Fruit fly (Drosophila melanogaster) whole organism, adult: ENCODE results near the gene Traf6.
A peak's percentile ranks its signal among the peaks of the same experiment; 100 is the strongest.

Experiments used
- CG11617 ChIP-seq: fragments of 200-800 bp; sonication (Bioruptor generic); optimal IDR thresholded peaks from 2 replicates; lab custom pipeline; 2017; ENCODE audit warnings: mild to moderate bottlenecking, missing biosample characterization, missing genetic modification reagents, missing genetic modification characterization
- CG12768 ChIP-seq: fragments of 200-800 bp; sonication (Bioruptor generic); optimal IDR thresholded peaks from 2 replicates; lab custom pipeline; 2017; ENCODE audit warnings: missing biosample characterization, missing genetic modification characterization, mild to moderate bottlenecking, moderate library complexity, missing genetic modification reagents
- CG14711 ChIP-seq: fragments of 200-800 bp; sonication (Bioruptor generic); optimal IDR thresholded peaks from 2 replicates; lab custom pipeline; 2018; ENCODE audit warnings: missing biosample characterization, mild to moderate bottlenecking, missing genetic modification characterization, moderate library complexity
- CG1620 ChIP-seq: fragments of 200-800 bp; sonication (Bioruptor generic); optimal IDR thresholded peaks from 2 replicates; lab custom pipeline; 2016; ENCODE audit warnings: missing biosample characterization, missing genetic modification characterization
- CG33017 ChIP-seq: fragments of 200-800 bp; sonication (Bioruptor generic); optimal IDR thresholded peaks from 2 replicates; lab custom pipeline; 2018; ENCODE audit warnings: missing biosample characterization, mild to moderate bottlenecking, missing genetic modification characterization, moderate library complexity
- CG5204 ChIP-seq: fragments of 200-800 bp; sonication (Bioruptor generic); optimal IDR thresholded peaks from 2 replicates; lab custom pipeline; 2016; ENCODE audit warnings: missing biosample characterization, missing genetic modification characterization
- CG7045 ChIP-seq: fragments of 200-800 bp; sonication (Bioruptor generic); optimal IDR thresholded peaks from 2 replicates; lab custom pipeline; 2017; ENCODE audit warnings: missing biosample characterization, mild to moderate bottlenecking, missing genetic modification characterization
- CG7101 ChIP-seq: fragments of 200-800 bp; sonication (Bioruptor generic); optimal IDR thresholded peaks from 2 replicates; lab custom pipeline; 2018; ENCODE audit warnings: missing biosample characterization, mild to moderate bottlenecking, missing genetic modification characterization, moderate library complexity
- Clk ChIP-seq: fragments of 200-800 bp; sonication (Bioruptor generic); optimal IDR thresholded peaks from 2 replicates; lab custom pipeline; 2017; ENCODE audit warnings: missing biosample characterization, missing genetic modification characterization
- Crg-1 ChIP-seq: fragments of 200-800 bp; sonication (Bioruptor generic); optimal IDR thresholded peaks from 2 replicates; lab custom pipeline; 2016; ENCODE audit warnings: missing biosample characterization, missing genetic modification characterization
- Hr96 ChIP-seq: fragments of 200-800 bp; sonication (Bioruptor generic); optimal IDR thresholded peaks from 2 replicates; lab custom pipeline; 2016; ENCODE audit warnings: missing biosample characterization, missing genetic modification characterization
- Mnt ChIP-seq: fragments of 200-800 bp; sonication (Bioruptor generic); optimal IDR thresholded peaks from 2 replicates; lab custom pipeline; 2016; ENCODE audit warnings: missing biosample characterization, mild to moderate bottlenecking, missing genetic modification characterization
- bab1 ChIP-seq: fragments of 200-800 bp; sonication (Bioruptor generic); optimal IDR thresholded peaks from 3 replicates; lab custom pipeline; 2019; ENCODE audit warnings: missing biosample characterization, mild to moderate bottlenecking, missing genetic modification characterization, moderate library complexity
- cic ChIP-seq: fragments of 200-800 bp; sonication (Bioruptor generic); optimal IDR thresholded peaks from 2 replicates; lab custom pipeline; 2017; ENCODE audit warnings: missing biosample characterization, mild to moderate bottlenecking, missing genetic modification characterization, moderate library complexity
- cnc ChIP-seq, 2 experiments: fragments of >200 bp; optimal IDR thresholded peaks; 2 replicates each; lab custom pipeline; 2017
- kay ChIP-seq: fragments of 200-800 bp; sonication (Bioruptor generic); peaks from one replicate; lab custom pipeline; 2016; ENCODE audit warnings: missing biosample characterization, missing genetic modification characterization, borderline replicate concordance
- ovo ChIP-seq: fragments of 200-800 bp; sonication (Bioruptor generic); optimal IDR thresholded peaks from 2 replicates; lab custom pipeline; 2016; ENCODE audit warnings: missing biosample characterization, missing genetic modification characterization
- pad ChIP-seq: fragments of 200-800 bp; sonication (Bioruptor generic); optimal IDR thresholded peaks from 3 replicates; lab custom pipeline; 2017; ENCODE audit warnings: missing biosample characterization, missing genetic modification characterization, mild to moderate bottlenecking, moderate library complexity, missing genetic modification reagents
- tj ChIP-seq: fragments of 200-800 bp; sonication (Bioruptor generic); optimal IDR thresholded peaks from 3 replicates; lab custom pipeline; 2017; ENCODE audit warnings: missing biosample characterization, mild to moderate bottlenecking, missing genetic modification characterization, moderate library complexity
- toe ChIP-seq: fragments of 200-800 bp; sonication (Bioruptor generic); optimal IDR thresholded peaks from 2 replicates; lab custom pipeline; 2016; ENCODE audit warnings: missing biosample characterization, missing genetic modification characterization

The Traf6 gene

DNA sequence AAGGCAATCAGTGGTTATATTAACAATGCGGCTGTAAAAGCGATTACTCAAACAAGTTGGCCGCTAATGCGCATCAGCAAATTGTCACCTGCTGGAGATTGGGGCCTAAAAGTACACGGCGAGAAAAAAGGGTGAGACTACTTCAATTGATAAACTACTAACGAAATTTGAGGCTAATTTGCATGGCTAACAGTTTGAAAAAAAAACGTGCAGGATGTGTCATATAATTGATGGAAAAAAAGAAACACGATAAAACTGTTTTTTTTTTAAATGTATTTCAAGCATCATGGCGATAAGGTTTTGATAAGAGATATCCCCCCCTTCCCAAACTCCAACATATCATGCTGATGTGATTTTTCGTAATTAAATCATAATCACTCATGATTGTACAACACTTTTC lies 44.5 kb downstream of the Traf6 start:
- TF ChIP-seq CG1620 (GFP tag; lab: Kevin White, UChicago): no peak
- no peak for TF ChIP-seq Crg-1 (GFP tag; lab: Kevin White, UChicago)
- TF ChIP-seq CG11617 (GFP tag; lab: Kevin White, UChicago): peak; percentile 64
- TF ChIP-seq kay (GFP tag; lab: Kevin White, UChicago): no peak
- no peak for TF ChIP-seq CG33017 (tag; lab: Kevin White, UChicago)
- TF ChIP-seq ovo (GFP tag; lab: Kevin White, UChicago): no peak
- TF ChIP-seq cic: no peak
- no peak for TF ChIP-seq bab1
- no peak for TF ChIP-seq Clk
- TF ChIP-seq toe (GFP tag; lab: Kevin White, UChicago): no peak
- peak; percentile 34 for TF ChIP-seq CG5204 (GFP tag; lab: Kevin White, UChicago)
- TF ChIP-seq cnc (optimal IDR thresholded peaks at IDR 0.05; lab: Kevin White, UChicago): no peak
- TF ChIP-seq tj (GFP tag; lab: Kevin White, UChicago): peak; percentile 53
- TF ChIP-seq Hr96 (GFP tag; lab: Kevin White, UChicago): no peak
- TF ChIP-seq CG12768 (GFP tag; lab: Kevin White, UChicago): no peak
- TF ChIP-seq pad: no peak
- peak; percentile 15 for TF ChIP-seq CG7045 (GFP tag; lab: Kevin White, UChicago)
- peak; percentile 45 for TF ChIP-seq CG7101 (tag; lab: Kevin White, UChicago)
- TF ChIP-seq Mnt (GFP tag; lab: Kevin White, UChicago): peak; percentile 16
- TF ChIP-seq CG14711 (tag; lab: Kevin White, UChicago): no peak

DNA sequence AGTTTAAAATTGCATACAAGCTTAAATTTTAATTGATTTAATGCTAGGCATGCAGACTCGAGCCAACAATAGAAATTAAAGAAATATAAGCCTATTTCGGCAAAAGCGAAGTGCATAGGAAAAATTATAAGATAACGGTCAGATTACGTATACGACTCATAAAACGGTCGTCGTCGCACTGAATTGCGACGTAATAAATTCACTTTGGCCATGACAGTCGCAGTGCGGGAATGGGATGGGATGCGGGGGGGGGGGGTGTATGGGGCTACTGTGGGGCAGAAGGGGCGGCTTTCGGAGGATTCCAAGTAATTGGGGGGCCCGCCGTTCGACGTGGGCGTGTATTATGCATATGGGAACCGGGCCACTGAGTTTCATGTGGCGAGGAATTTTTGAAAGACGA lies 46.2 kb downstream of the Traf6 start:
- no peak for TF ChIP-seq CG12768 (GFP tag; lab: Kevin White, UChicago)
- TF ChIP-seq Mnt (GFP tag; lab: Kevin White, UChicago): no peak
- no peak for TF ChIP-seq Hr96 (GFP tag; lab: Kevin White, UChicago)
- TF ChIP-seq CG7045 (GFP tag; lab: Kevin White, UChicago): no peak
- TF ChIP-seq tj (GFP tag; lab: Kevin White, UChicago): peak; percentile 68
- TF ChIP-seq CG7101 (tag; lab: Kevin White, UChicago): no peak
- no peak for TF ChIP-seq Crg-1 (GFP tag; lab: Kevin White, UChicago)
- TF ChIP-seq CG11617 (GFP tag; lab: Kevin White, UChicago): no peak
- TF ChIP-seq Clk: no peak
- no peak for TF ChIP-seq CG1620 (GFP tag; lab: Kevin White, UChicago)
- peak; percentile 10 for TF ChIP-seq ovo (GFP tag; lab: Kevin White, UChicago)
- TF ChIP-seq cic: no peak
- TF ChIP-seq CG33017 (tag; lab: Kevin White, UChicago): no peak
- no peak for TF ChIP-seq toe (GFP tag; lab: Kevin White, UChicago)
- no peak for TF ChIP-seq kay (GFP tag; lab: Kevin White, UChicago)

DNA sequence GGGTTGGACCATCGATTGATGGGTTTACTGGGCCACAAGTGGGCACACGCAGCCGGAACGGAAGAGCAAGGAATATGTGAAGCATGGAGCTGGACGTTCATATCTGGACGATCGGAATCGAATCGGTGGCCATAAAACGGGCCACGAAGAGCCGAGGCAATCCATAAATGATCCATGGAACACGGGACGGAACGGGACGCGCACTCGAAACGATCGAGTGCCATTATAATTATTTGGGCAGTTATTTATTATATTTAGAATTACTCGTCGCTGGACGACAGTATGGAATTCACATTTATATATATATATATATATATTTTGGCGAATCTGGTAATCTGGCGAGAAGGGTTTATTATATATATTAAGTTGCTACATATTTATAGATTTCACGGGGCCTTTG lies 49.2 kb downstream of the Traf6 start:
- TF ChIP-seq Crg-1 (GFP tag; lab: Kevin White, UChicago) (no peak), bab1 (no peak), CG14711 (tag; lab: Kevin White, UChicago) (no peak), toe (GFP tag; lab: Kevin White, UChicago) (no peak), Hr96 (GFP tag; lab: Kevin White, UChicago) (no peak), Clk (no peak), cnc (optimal IDR thresholded peaks at IDR 0.05; lab: Kevin White, UChicago) (no peak), CG11617 (GFP tag; lab: Kevin White, UChicago) (no peak), ovo (GFP tag; lab: Kevin White, UChicago) (no peak), kay (GFP tag; lab: Kevin White, UChicago) (no peak), CG7101 (tag; lab: Kevin White, UChicago) (no peak), CG5204 (GFP tag; lab: Kevin White, UChicago) (no peak), tj (GFP tag; lab: Kevin White, UChicago) (no peak), CG1620 (GFP tag; lab: Kevin White, UChicago) (no peak), pad (no peak), cic (no peak), Mnt (GFP tag; lab: Kevin White, UChicago) (no peak)

dm6 chrX:8106281-8107050 lies 50.7 kb downstream of the Traf6 start:
- TF ChIP-seq ovo (GFP tag; lab: Kevin White, UChicago): no peak
- no peak for TF ChIP-seq Clk
- peak; percentile 11 for TF ChIP-seq CG14711 (tag; lab: Kevin White, UChicago)
- peak; percentile 70 for TF ChIP-seq cic
- no peak for TF ChIP-seq CG12768 (GFP tag; lab: Kevin White, UChicago)
- peak; percentile 92 for TF ChIP-seq kay (GFP tag; lab: Kevin White, UChicago)
- no peak for TF ChIP-seq bab1
- TF ChIP-seq CG5204 (GFP tag; lab: Kevin White, UChicago): no peak
- TF ChIP-seq tj (GFP tag; lab: Kevin White, UChicago): peak; percentile 84
- TF ChIP-seq CG7101 (tag; lab: Kevin White, UChicago): no peak
- TF ChIP-seq Mnt (GFP tag; lab: Kevin White, UChicago): peak; percentile 77
- no peak for TF ChIP-seq cnc (optimal IDR thresholded peaks at IDR 0.05; lab: Kevin White, UChicago)
- no peak for TF ChIP-seq Crg-1 (GFP tag; lab: Kevin White, UChicago)
- TF ChIP-seq Hr96 (GFP tag; lab: Kevin White, UChicago): no peak
- TF ChIP-seq pad: no peak
- peak; percentile 11 for TF ChIP-seq CG11617 (GFP tag; lab: Kevin White, UChicago)
- TF ChIP-seq CG7045 (GFP tag; lab: Kevin White, UChicago): no peak
- TF ChIP-seq CG33017 (tag; lab: Kevin White, UChicago): no peak
- TF ChIP-seq toe (GFP tag; lab: Kevin White, UChicago): no peak
- no peak for TF ChIP-seq CG1620 (GFP tag; lab: Kevin White, UChicago)
